Worm (Caenorhabditis elegans) whole organism, L4 larva: ENCODE data around the gene srh-41.

Experiments used
- D1046.2 ChIP-seq: fragments of 200-800 bp; sonication (Bioruptor generic); IDR thresholded peaks from 2 replicates; pipeline ENCODE4 v1.3.6; 2022; ENCODE audit warnings: missing genetic modification characterization, missing compliant biosample characterization
- F10B5.3 ChIP-seq: sonication (generic microtip); optimal IDR thresholded peaks from 2 replicates; lab custom pipeline; 2016; ENCODE audit warnings: mild to moderate bottlenecking, missing genetic modification characterization, missing compliant biosample characterization
- F49E8.2 ChIP-seq: sonication (generic microtip); optimal IDR thresholded peaks from 2 replicates; lab custom pipeline; 2016; ENCODE audit warnings: missing compliant biosample characterization, mild to moderate bottlenecking, missing genetic modification characterization, borderline replicate concordance
- R02D3.7 ChIP-seq: fragments of 150-350 bp; sonication (generic microtip); optimal IDR thresholded peaks from 3 replicates; lab custom pipeline; 2014; ENCODE audit warnings: missing biosample characterization, missing genetic modification characterization
- T26A8.4 ChIP-seq: fragments of 200-800 bp; sonication (Bioruptor generic); IDR thresholded peaks from 2 replicates; pipeline ENCODE4 v1.3.6; 2022; ENCODE audit warnings: missing genetic modification characterization, missing compliant biosample characterization
- Y105C5A.15 ChIP-seq: fragments of 200-800 bp; sonication (Bioruptor generic); IDR thresholded peaks from 2 replicates; pipeline ENCODE4 v1.3.6; 2022; ENCODE audit warnings: missing genetic modification characterization, missing compliant biosample characterization
- Y5F2A.4 ChIP-seq: fragments of 200-800 bp; sonication (Bioruptor generic); optimal IDR thresholded peaks from 2 replicates; lab custom pipeline; 2018; ENCODE audit warnings: mild to moderate bottlenecking, missing genetic modification characterization, missing compliant biosample characterization
- Y75B8A.6 ChIP-seq: fragments of 200-800 bp; sonication (Bioruptor generic); IDR thresholded peaks from 2 replicates; pipeline ENCODE4 v1.3.6; 2022; ENCODE audit warnings: missing genetic modification reagents, missing genetic modification characterization, missing compliant biosample characterization
- ZK546.5 ChIP-seq, 2 experiments: sonication (generic microtip); optimal IDR thresholded peaks; 2 replicates each; lab custom pipeline; 2017; ENCODE audit warnings: missing biosample characterization in 2 of 2, missing genetic modification characterization in 2 of 2
- aha-1 ChIP-seq: fragments of 150-350 bp; peaks from one replicate; lab custom pipeline; 2014; ENCODE audit warnings: missing biosample characterization, missing genetic modification characterization
- aly-2 ChIP-seq: sonication (generic microtip); optimal IDR thresholded peaks from 2 replicates; lab custom pipeline; 2018; ENCODE audit warnings: missing biosample characterization, missing genetic modification characterization
- ama-1 ChIP-seq: fragments of 150-350 bp; optimal IDR thresholded peaks from 2 replicates; lab custom pipeline; 2014; ENCODE audit warnings: inconsistent platforms, mixed read lengths
- attf-4 ChIP-seq: sonication (generic microtip); optimal IDR thresholded peaks from 3 replicates; lab custom pipeline; 2017; ENCODE audit warnings: missing biosample characterization, missing genetic modification characterization
- ceh-20 ChIP-seq: fragments of 200-800 bp; sonication (Bioruptor generic); IDR thresholded peaks from 2 replicates; pipeline ENCODE4 v1.3.6; 2022; ENCODE audit warnings: missing genetic modification reagents, missing genetic modification characterization, missing compliant biosample characterization
- ces-1 ChIP-seq: fragments of 150-350 bp; sonication (generic microtip); optimal IDR thresholded peaks from 4 replicates; lab custom pipeline; 2014; ENCODE audit warnings: missing biosample characterization, missing genetic modification reagents, missing genetic modification characterization
- dmd-6 ChIP-seq: fragments of 200-800 bp; sonication (Bioruptor generic); IDR thresholded peaks from 2 replicates; pipeline ENCODE4 v1.3.6; 2022; ENCODE audit warnings: missing genetic modification reagents, missing genetic modification characterization, missing compliant biosample characterization
- dmd-8 ChIP-seq: fragments of 200-800 bp; sonication (Bioruptor generic); IDR thresholded peaks from 2 replicates; pipeline ENCODE4 v1.3.6; 2022; ENCODE audit warnings: missing genetic modification characterization, missing compliant biosample characterization
- dpl-1 ChIP-seq: fragments of 150-350 bp; optimal IDR thresholded peaks from 2 replicates; lab custom pipeline; 2014; ENCODE audit warnings: missing biosample characterization, missing genetic modification reagents, missing genetic modification characterization
- dve-1 ChIP-seq: sonication (generic microtip); optimal IDR thresholded peaks from 2 replicates; lab custom pipeline; 2017; ENCODE audit warnings: antibody characterized with exemption, mild to moderate bottlenecking, missing genetic modification characterization, missing compliant biosample characterization; ENCODE audit not compliant: insufficient read depth
- egl-43 ChIP-seq: fragments of 200-800 bp; sonication (Bioruptor generic); IDR thresholded peaks from 2 replicates; pipeline ENCODE4 v1.3.6; 2022; ENCODE audit warnings: missing genetic modification reagents, missing genetic modification characterization, missing compliant biosample characterization
- lin-13 ChIP-seq: fragments of 150-350 bp; optimal IDR thresholded peaks from 2 replicates; lab custom pipeline; 2014; ENCODE audit warnings: missing biosample characterization, missing genetic modification reagents, missing genetic modification characterization
- lin-15B ChIP-seq: fragments of 150-350 bp; sonication (generic microtip); optimal IDR thresholded peaks from 3 replicates; lab custom pipeline; 2014; ENCODE audit warnings: missing biosample characterization, missing genetic modification characterization
- lsy-2 ChIP-seq, 2 experiments: fragments of 150-350 bp in 1 of 2; sonication (generic microtip) in 1 of 2; optimal IDR thresholded peaks; 2 replicates each; lab custom pipeline; 2014 to 2017; ENCODE audit warnings: missing biosample characterization in 2 of 2, missing genetic modification characterization in 2 of 2
- madf-5 ChIP-seq, 2 experiments: fragments of 200-800 bp; sonication (Bioruptor generic); IDR thresholded peaks; 2 replicates each; pipeline ENCODE4 v1.3.6; 2022; ENCODE audit warnings: missing compliant biosample characterization in 2 of 2, missing genetic modification characterization in 2 of 2
- mep-1 ChIP-seq: fragments of 150-350 bp; sonication (generic microtip); optimal IDR thresholded peaks from 3 replicates; lab custom pipeline; 2014; ENCODE audit warnings: missing biosample characterization, missing genetic modification characterization
- mxl-2 ChIP-seq: fragments of 200-800 bp; sonication (Bioruptor generic); conservative IDR thresholded peaks from 2 replicates; pipeline ENCODE4 v1.3.6; 2022; ENCODE audit warnings: missing genetic modification reagents, missing genetic modification characterization, missing compliant biosample characterization
- nhr-10 ChIP-seq: fragments of 150-350 bp; optimal IDR thresholded peaks from 2 replicates; lab custom pipeline; 2014; ENCODE audit warnings: missing biosample characterization, missing genetic modification characterization
- nhr-28 ChIP-seq: fragments of 150-350 bp; optimal IDR thresholded peaks from 2 replicates; lab custom pipeline; 2014; ENCODE audit warnings: missing biosample characterization, missing genetic modification characterization
- nhr-41 ChIP-seq: fragments of 200-800 bp; sonication (Bioruptor generic); IDR thresholded peaks from 2 replicates; pipeline ENCODE4 v1.3.6; 2022; ENCODE audit warnings: missing genetic modification reagents, missing genetic modification characterization, missing compliant biosample characterization
- nhr-42 ChIP-seq: fragments of 200-800 bp; sonication (Bioruptor generic); IDR thresholded peaks from 2 replicates; pipeline ENCODE4 v1.3.6; 2022; ENCODE audit warnings: missing genetic modification characterization, missing compliant biosample characterization
- nhr-48 ChIP-seq: sonication (generic microtip); optimal IDR thresholded peaks from 2 replicates; lab custom pipeline; 2016; ENCODE audit warnings: mild to moderate bottlenecking, missing genetic modification characterization, missing compliant biosample characterization
- nhr-77 ChIP-seq: fragments of 150-350 bp; optimal IDR thresholded peaks from 2 replicates; lab custom pipeline; 2014; ENCODE audit warnings: missing biosample characterization, missing genetic modification characterization
- set-16 ChIP-seq: fragments of 200-800 bp; sonication (Bioruptor generic); IDR thresholded peaks from 2 replicates; pipeline ENCODE4 v1.3.6; 2022; ENCODE audit warnings: missing genetic modification reagents, missing genetic modification characterization, missing compliant biosample characterization
- snpc-4 ChIP-seq: fragments of 150-350 bp; optimal IDR thresholded peaks from 2 replicates; lab custom pipeline; 2014; ENCODE audit warnings: missing biosample characterization, missing genetic modification characterization
- spr-3 ChIP-seq: fragments of 200-800 bp; sonication (Bioruptor generic); optimal IDR thresholded peaks from 2 replicates; lab custom pipeline; 2018; ENCODE audit warnings: mild to moderate bottlenecking, missing genetic modification characterization, missing compliant biosample characterization
- unc-130 ChIP-seq: sonication (generic microtip); optimal IDR thresholded peaks from 2 replicates; lab custom pipeline; 2016; ENCODE audit warnings: missing genetic modification reagents, missing genetic modification characterization, missing compliant biosample characterization
- unc-62 ChIP-seq, 3 experiments: fragments of 150-350 bp in 1 of 3; sonication (generic microtip); optimal IDR thresholded peaks in 2 of 3; peaks in 1 of 3; 1 replicate in 1 of 3; 2 replicates in 2 of 3; lab custom pipeline; 2014 to 2017; ENCODE audit warnings: missing biosample characterization in 3 of 3, missing genetic modification characterization in 3 of 3, missing genetic modification reagents in 3 of 3, missing genotype in 1 of 3
- vab-7 ChIP-seq: fragments of 200-800 bp; sonication (Bioruptor generic); IDR thresholded peaks from 2 replicates; pipeline ENCODE4 v1.3.6; 2022; ENCODE audit warnings: missing genetic modification reagents, missing genetic modification characterization, missing compliant biosample characterization
- zfp-3 ChIP-seq: fragments of 200-800 bp; sonication (Bioruptor generic); conservative IDR thresholded peaks from 2 replicates; pipeline ENCODE4 v1.3.6; 2022; ENCODE audit warnings: missing genetic modification reagents, missing genetic modification characterization, missing compliant biosample characterization
- ztf-7 ChIP-seq: fragments of 150-350 bp; optimal IDR thresholded peaks from 2 replicates; lab custom pipeline; 2014; ENCODE audit warnings: missing biosample characterization, missing genetic modification characterization

Gene srh-41

ce11 chrII:14244457-14245254, 42.5 kb downstream of the srh-41 start (continued):
- peak; percentile 60 for TF ChIP-seq dpl-1 (GFP tag; lab: Kevin White, UChicago)
- peak; percentile 74 for TF ChIP-seq nhr-77 (tag; lab: Kevin White, UChicago)
- TF ChIP-seq nhr-28 (tag; lab: Kevin White, UChicago) = peak; percentile 65
- peak; percentile 100 for TF ChIP-seq aha-1 (tag; lab: Kevin White, UChicago)
- no peak for TF ChIP-seq D1046.2 (GFP tag; lab: Robert Waterston, UW)
- TF ChIP-seq F10B5.3 (tag; lab: Kevin White, UChicago) = no peak
- TF ChIP-seq dve-1 = peak; percentile 49
- no peak for TF ChIP-seq snpc-4 (tag; lab: Kevin White, UChicago)
- no peak for TF ChIP-seq ZK546.5 (tag; optimal IDR thresholded peaks at IDR 0.05; lab: Kevin White, UChicago)
- 0 out of 2 replicates have a peak, but pooled peaks have one; percentile 35 for TF ChIP-seq Y75B8A.6
- TF ChIP-seq T26A8.4 = no peak
- no peak for TF ChIP-seq lin-15B (tag; lab: Kevin White, UChicago)
- no peak for TF ChIP-seq R02D3.7
- no peak for TF ChIP-seq ces-1 (GFP tag; lab: Kevin White, UChicago)
- TF ChIP-seq F49E8.2 (tag; lab: Kevin White, UChicago) = peak; percentile 93

DNA sequence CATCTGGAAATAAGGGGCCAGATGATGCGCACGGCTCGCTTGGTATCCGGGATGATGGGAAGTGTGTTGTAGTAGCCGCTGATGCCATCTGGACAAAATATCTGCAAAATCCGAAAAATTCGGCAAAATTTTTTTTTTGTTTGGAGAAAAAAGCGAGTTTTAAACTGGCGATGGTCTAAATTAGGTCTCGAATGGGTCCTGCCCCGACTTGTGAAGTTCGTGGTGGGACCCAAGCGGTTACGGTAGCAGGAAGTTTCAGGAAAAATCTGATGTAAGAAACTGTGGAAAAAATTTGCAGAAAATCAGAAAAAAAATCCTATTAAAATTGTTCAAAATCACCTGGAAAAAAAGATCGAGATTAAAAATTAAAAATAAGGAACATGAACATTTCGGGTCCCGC, 43.7 kb downstream of the srh-41 start, which contains the start of gene jmjd-2:
jmjd-2 (minus strand) TSS at position 101 of the 400 bp plus-strand sequence.
- TF ChIP-seq aly-2 (tag; lab: Kevin White, UChicago) (no peak), aha-1 (tag; lab: Kevin White, UChicago) (peak; percentile 24), ama-1 (lab: Kevin White, UChicago) (no peak), Y105C5A.15 (GFP tag; lab: Robert Waterston, UW) (no peak), attf-4 (tag; lab: Kevin White, UChicago) (no peak), vab-7 (GFP tag; lab: Robert Waterston, UW) (no peak), ztf-7 (no peak)

DNA sequence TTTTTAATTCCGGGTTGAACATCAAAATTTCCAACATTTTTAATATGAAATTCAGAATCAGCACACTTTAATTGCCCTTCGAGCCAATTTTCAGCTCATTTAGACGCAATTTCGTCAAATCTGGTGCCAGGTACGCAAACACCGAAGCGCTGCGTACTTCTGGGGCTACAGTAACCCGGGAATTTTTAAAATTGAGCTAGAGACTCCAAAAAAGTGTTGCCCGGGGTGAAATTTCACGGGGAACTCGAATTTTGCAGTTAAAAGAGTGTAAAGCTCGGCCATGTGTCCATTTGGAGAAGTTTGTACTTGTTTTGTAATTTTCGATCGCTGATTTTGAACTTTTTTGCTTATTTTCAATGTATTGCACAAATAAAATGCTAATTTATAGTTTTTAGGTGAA, 44.9 kb downstream of the srh-41 start:
- TF ChIP-seq unc-62 (GFP tag; optimal IDR thresholded peaks at IDR 0.05 in 1 of 2; lab: Kevin White, UChicago) = peak in 1 of 2 experiments; percentile 92
- TF ChIP-seq unc-62 (tag; optimal IDR thresholded peaks at IDR 0.05; lab: Kevin White, UChicago) = no peak
- peak in 1 of 2 experiments; percentile 2 for TF ChIP-seq lsy-2 (tag; optimal IDR thresholded peaks at IDR 0.05; lab: Kevin White, UChicago)
- TF ChIP-seq ceh-20 (GFP tag; lab: Robert Waterston, UW) = no peak

- TF ChIP-seq set-16 (peak; percentile 86), ama-1 (lab: Kevin White, UChicago) (no peak), nhr-42 (GFP tag; lab: Robert Waterston, UW) (peak; percentile 37; the same call in 1 of the 2 replicates)
Measured at ce11 chrII:14239924-14240323, 47.3 kb downstream of the srh-41 start.

DNA sequence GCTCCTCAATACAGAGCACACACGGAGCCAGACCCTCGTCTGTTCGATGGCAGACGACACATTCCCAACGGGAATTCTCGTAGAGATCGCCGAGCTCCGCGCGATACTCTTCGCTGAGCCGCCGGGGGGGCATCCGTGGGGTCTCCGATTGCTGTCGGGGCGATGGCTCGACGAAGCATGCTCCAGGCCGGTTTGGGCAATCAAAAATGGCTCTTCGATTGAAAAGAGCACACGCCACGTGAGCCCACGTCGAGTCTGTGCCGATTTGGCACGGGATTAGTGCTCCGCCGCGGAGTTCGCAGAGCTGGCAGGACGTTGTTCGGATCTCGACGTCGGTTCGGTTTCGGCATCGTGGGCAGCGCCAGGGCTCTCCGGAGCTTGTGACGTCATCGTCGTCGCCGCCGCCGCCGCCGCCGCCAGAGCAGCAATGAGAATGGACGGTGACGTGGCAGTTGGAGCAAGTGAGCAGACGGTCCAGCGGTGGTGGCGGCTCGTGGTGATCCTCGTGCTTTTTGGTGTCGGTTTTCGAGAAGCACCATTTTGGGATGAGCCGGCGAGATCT, 49.9 kb downstream of the srh-41 start:
- TF ChIP-seq dmd-8 = 0 out of 2 replicates have a peak, but pooled peaks have one; percentile 3
- TF ChIP-seq spr-3 (GFP tag; lab: Kevin White, UChicago) = peak; percentile 10
- no peak for TF ChIP-seq nhr-41 (GFP tag; lab: Robert Waterston, UW)
- peak; percentile 96 for TF ChIP-seq set-16
- no peak for TF ChIP-seq Y5F2A.4

DNA sequence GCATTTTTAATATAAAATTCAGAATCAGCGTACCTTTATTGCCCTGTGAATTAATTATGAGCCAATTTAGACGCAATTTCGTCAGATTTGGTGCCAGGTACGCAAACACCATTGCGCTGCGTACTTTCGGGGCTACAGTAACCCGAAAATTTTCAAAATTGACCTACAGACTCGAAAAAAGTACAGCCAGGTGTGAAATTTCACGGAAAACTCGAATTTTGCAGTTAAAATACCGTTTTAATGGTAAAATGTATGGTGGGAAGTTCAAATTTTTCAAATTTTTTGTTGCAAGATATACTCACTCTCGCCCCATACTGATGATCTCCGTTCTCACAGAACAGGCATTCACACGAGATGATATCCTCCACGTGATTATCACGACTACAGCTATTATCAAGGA, 50.6 kb downstream of the srh-41 start:
- TF ChIP-seq nhr-41 (GFP tag; lab: Robert Waterston, UW) = no peak
- no peak for TF ChIP-seq madf-5 (GFP tag; IDR thresholded peaks at IDR 0.05; lab: Robert Waterston, UW)
- no peak for TF ChIP-seq nhr-10 (tag; lab: Kevin White, UChicago)
- no peak for TF ChIP-seq mxl-2 (GFP tag; lab: Robert Waterston, UW)
- TF ChIP-seq zfp-3 = no peak
- TF ChIP-seq egl-43 (GFP tag; lab: Robert Waterston, UW) = no peak
- no peak for TF ChIP-seq ZK546.5 (tag; optimal IDR thresholded peaks at IDR 0.05; lab: Kevin White, UChicago)
- no peak for TF ChIP-seq Y75B8A.6
- TF ChIP-seq lin-15B (tag; lab: Kevin White, UChicago) = no peak
- no peak for TF ChIP-seq dmd-6 (GFP tag; lab: Robert Waterston, UW)
- no peak for TF ChIP-seq mep-1
- no peak for TF ChIP-seq unc-130 (GFP tag; lab: Kevin White, UChicago)
- TF ChIP-seq lin-13 (GFP tag; lab: Kevin White, UChicago) = no peak
- TF ChIP-seq nhr-48 (tag; lab: Kevin White, UChicago) = no peak
